Worm (Caenorhabditis elegans) whole organism, L4 larva: ENCODE measurements around the gene R07H5.9.

ENCODE experiments used
- F10B5.3 ChIP-seq: sonication (generic microtip); optimal IDR thresholded peaks from 2 replicates; lab custom pipeline; 2016; ENCODE audit warnings: mild to moderate bottlenecking, missing genetic modification characterization, missing compliant biosample characterization
- F26F4.8 ChIP-seq: fragments of 200-800 bp; sonication (Bioruptor generic); conservative IDR thresholded peaks from 2 replicates; pipeline ENCODE4 v1.3.6; 2022; ENCODE audit warnings: missing genetic modification characterization, missing compliant biosample characterization
- R02D3.7 ChIP-seq: fragments of 150-350 bp; sonication (generic microtip); optimal IDR thresholded peaks from 3 replicates; lab custom pipeline; 2014; ENCODE audit warnings: missing biosample characterization, missing genetic modification characterization
- Y48G9A.11 ChIP-seq: fragments of 200-800 bp; sonication (Bioruptor generic); IDR thresholded peaks from 2 replicates; pipeline ENCODE4 v1.3.6; 2022; ENCODE audit warnings: missing genetic modification reagents, missing genetic modification characterization, missing compliant biosample characterization
- Y5F2A.4 ChIP-seq: fragments of 200-800 bp; sonication (Bioruptor generic); optimal IDR thresholded peaks from 2 replicates; lab custom pipeline; 2018; ENCODE audit warnings: mild to moderate bottlenecking, missing genetic modification characterization, missing compliant biosample characterization
- Y75B8A.6 ChIP-seq: fragments of 200-800 bp; sonication (Bioruptor generic); IDR thresholded peaks from 2 replicates; pipeline ENCODE4 v1.3.6; 2022; ENCODE audit warnings: missing genetic modification reagents, missing genetic modification characterization, missing compliant biosample characterization
- attf-4 ChIP-seq: sonication (generic microtip); optimal IDR thresholded peaks from 3 replicates; lab custom pipeline; 2017; ENCODE audit warnings: missing biosample characterization, missing genetic modification characterization
- ceh-20 ChIP-seq: fragments of 200-800 bp; sonication (Bioruptor generic); IDR thresholded peaks from 2 replicates; pipeline ENCODE4 v1.3.6; 2022; ENCODE audit warnings: missing genetic modification reagents, missing genetic modification characterization, missing compliant biosample characterization
- ceh-44 ChIP-seq: fragments of 200-800 bp; sonication (Bioruptor generic); IDR thresholded peaks from 2 replicates; pipeline ENCODE4 v1.3.6; 2022; ENCODE audit warnings: missing genetic modification reagents, missing genetic modification characterization, missing compliant biosample characterization
- ceh-82 ChIP-seq: sonication (generic microtip); optimal IDR thresholded peaks from 2 replicates; lab custom pipeline; 2017; ENCODE audit warnings: missing biosample characterization, missing genetic modification characterization
- dmd-6 ChIP-seq: fragments of 200-800 bp; sonication (Bioruptor generic); IDR thresholded peaks from 2 replicates; pipeline ENCODE4 v1.3.6; 2022; ENCODE audit warnings: missing genetic modification reagents, missing genetic modification characterization, missing compliant biosample characterization
- dpl-1 ChIP-seq: fragments of 150-350 bp; optimal IDR thresholded peaks from 2 replicates; lab custom pipeline; 2014; ENCODE audit warnings: missing biosample characterization, missing genetic modification reagents, missing genetic modification characterization
- egl-43 ChIP-seq: fragments of 200-800 bp; sonication (Bioruptor generic); IDR thresholded peaks from 2 replicates; pipeline ENCODE4 v1.3.6; 2022; ENCODE audit warnings: missing genetic modification reagents, missing genetic modification characterization, missing compliant biosample characterization
- hif-1 ChIP-seq, 2 experiments: sonication (generic microtip); optimal IDR thresholded peaks; 2 replicates each; lab custom pipeline; 2016 to 2017; ENCODE audit warnings: missing compliant biosample characterization in 2 of 2, missing genetic modification characterization in 2 of 2, missing genetic modification reagents in 2 of 2, missing genotype in 2 of 2, mild to moderate bottlenecking in 1 of 2
- hlh-11 ChIP-seq: fragments of 200-800 bp; sonication (Bioruptor generic); optimal IDR thresholded peaks from 2 replicates; lab custom pipeline; 2018; ENCODE audit warnings: mild to moderate bottlenecking, missing genetic modification characterization, missing compliant biosample characterization
- hmg-1.1 ChIP-seq: fragments of 200-800 bp; sonication (Bioruptor generic); IDR thresholded peaks from 2 replicates; pipeline ENCODE4 v1.3.6; 2022; ENCODE audit warnings: missing genetic modification reagents, missing genetic modification characterization, missing compliant biosample characterization
- jun-1 ChIP-seq: fragments of 150-350 bp; optimal IDR thresholded peaks from 2 replicates; lab custom pipeline; 2014; ENCODE audit warnings: missing biosample characterization, missing genetic modification reagents, missing genetic modification characterization
- lin-1 ChIP-seq: fragments of 200-800 bp; sonication (Bioruptor generic); IDR thresholded peaks from 2 replicates; pipeline ENCODE4 v1.3.6; 2022; ENCODE audit warnings: missing genetic modification reagents, missing genetic modification characterization, missing compliant biosample characterization
- lin-13 ChIP-seq: fragments of 150-350 bp; optimal IDR thresholded peaks from 2 replicates; lab custom pipeline; 2014; ENCODE audit warnings: missing biosample characterization, missing genetic modification reagents, missing genetic modification characterization
- lin-29 ChIP-seq: fragments of 200-800 bp; sonication (Bioruptor generic); IDR thresholded peaks from 2 replicates; pipeline ENCODE4 v1.3.6; 2022; ENCODE audit warnings: missing genetic modification reagents, missing genetic modification characterization, missing compliant biosample characterization
- madf-5 ChIP-seq, 2 experiments: fragments of 200-800 bp; sonication (Bioruptor generic); IDR thresholded peaks; 2 replicates each; pipeline ENCODE4 v1.3.6; 2022; ENCODE audit warnings: missing compliant biosample characterization in 2 of 2, missing genetic modification characterization in 2 of 2
- mdl-1 ChIP-seq, 2 experiments: fragments of 150-350 bp in 1 of 2; sonication (generic microtip) in 1 of 2; optimal IDR thresholded peaks; 2 replicates each; lab custom pipeline; 2014 to 2017; ENCODE audit warnings: missing biosample characterization in 2 of 2, missing genetic modification characterization in 2 of 2
- mxl-2 ChIP-seq: fragments of 200-800 bp; sonication (Bioruptor generic); conservative IDR thresholded peaks from 2 replicates; pipeline ENCODE4 v1.3.6; 2022; ENCODE audit warnings: missing genetic modification reagents, missing genetic modification characterization, missing compliant biosample characterization
- nhr-11 ChIP-seq: fragments of 150-350 bp; optimal IDR thresholded peaks from 2 replicates; lab custom pipeline; 2014; ENCODE audit warnings: missing biosample characterization, missing genetic modification characterization
- nhr-25 ChIP-seq: sonication (generic microtip); optimal IDR thresholded peaks from 2 replicates; lab custom pipeline; 2017; ENCODE audit warnings: missing genetic modification characterization, mild to moderate bottlenecking, missing compliant biosample characterization, antibody characterized with exemption, moderate library complexity, borderline replicate concordance; ENCODE audit not compliant: insufficient read depth
- nhr-76 ChIP-seq: fragments of 150-350 bp; optimal IDR thresholded peaks from 2 replicates; lab custom pipeline; 2014; ENCODE audit warnings: missing biosample characterization, missing genetic modification characterization
- pha-4 ChIP-seq, 2 experiments: fragments of 150-350 bp in 1 of 2; fragments of 200-800 bp in 1 of 2; sonication (Bioruptor generic) in 1 of 2; IDR thresholded peaks in 1 of 2; optimal IDR thresholded peaks in 1 of 2; 2 replicates each; pipeline versions ENCODE4 v1.3.6 to Lab custom; 2014 to 2022; ENCODE audit warnings: missing genetic modification characterization in 2 of 2, missing genetic modification reagents in 2 of 2, missing biosample characterization in 1 of 2, missing compliant biosample characterization in 1 of 2
- php-3 ChIP-seq: fragments of 200-800 bp; sonication (Bioruptor generic); IDR thresholded peaks from 2 replicates; pipeline ENCODE4 v1.3.6; 2022; ENCODE audit warnings: missing genetic modification reagents, missing genetic modification characterization, missing compliant biosample characterization
- pqm-1 ChIP-seq: sonication (generic microtip); optimal IDR thresholded peaks from 2 replicates; lab custom pipeline; 2017; ENCODE audit warnings: missing biosample characterization, missing genetic modification characterization
- rbr-2 ChIP-seq: sonication (generic microtip); optimal IDR thresholded peaks from 2 replicates; lab custom pipeline; 2016; ENCODE audit warnings: missing genotype, missing genetic modification characterization, missing compliant biosample characterization
- sdz-12 ChIP-seq: fragments of 200-800 bp; sonication (Bioruptor generic); optimal IDR thresholded peaks from 2 replicates; lab custom pipeline; 2018; ENCODE audit warnings: mild to moderate bottlenecking, missing genetic modification characterization, missing compliant biosample characterization
- skn-1 ChIP-seq: fragments of 150-350 bp; optimal IDR thresholded peaks from 2 replicates; lab custom pipeline; 2014; ENCODE audit warnings: missing biosample characterization, missing genetic modification characterization
- spr-1 ChIP-seq: sonication (generic microtip); optimal IDR thresholded peaks from 2 replicates; lab custom pipeline; 2016; ENCODE audit warnings: mild to moderate bottlenecking, missing genetic modification characterization, missing compliant biosample characterization
- tag-97 ChIP-seq: fragments of 200-800 bp; sonication (Bioruptor generic); IDR thresholded peaks from 2 replicates; pipeline ENCODE4 v1.3.6; 2022; ENCODE audit warnings: missing genetic modification characterization, missing compliant biosample characterization
- unc-39 ChIP-seq: sonication (generic microtip); optimal IDR thresholded peaks from 2 replicates; lab custom pipeline; 2017; ENCODE audit warnings: missing biosample characterization, missing genetic modification characterization
- zag-1 ChIP-seq: fragments of 150-350 bp; optimal IDR thresholded peaks from 2 replicates; lab custom pipeline; 2014; ENCODE audit warnings: missing biosample characterization, missing genetic modification characterization
- zfp-3 ChIP-seq: fragments of 200-800 bp; sonication (Bioruptor generic); conservative IDR thresholded peaks from 2 replicates; pipeline ENCODE4 v1.3.6; 2022; ENCODE audit warnings: missing genetic modification reagents, missing genetic modification characterization, missing compliant biosample characterization
- zip-11 ChIP-seq: fragments of 200-800 bp; sonication (Bioruptor generic); IDR thresholded peaks from 2 replicates; pipeline ENCODE4 v1.3.6; 2022; ENCODE audit warnings: missing genetic modification characterization, missing compliant biosample characterization
- zip-2 ChIP-seq: fragments of 150-350 bp; optimal IDR thresholded peaks from 2 replicates; lab custom pipeline; 2014; ENCODE audit warnings: missing biosample characterization, missing genetic modification characterization
- ztf-7 ChIP-seq: fragments of 150-350 bp; optimal IDR thresholded peaks from 2 replicates; lab custom pipeline; 2014; ENCODE audit warnings: missing biosample characterization, missing genetic modification characterization

R07H5.9 gene

ce11 chrIV:11207186-11207585 is at the start of gene R07H5.9:
Gene R07H5.9 (plus strand): TSS chrIV:11207486.
- TF ChIP-seq pha-4 (GFP tag; IDR thresholded peaks at IDR 0.05; lab: Robert Waterston, UW): no peak
- TF ChIP-seq pha-4 (tag; optimal IDR thresholded peaks at IDR 0.05; lab: Kevin White, UChicago): no peak
- TF ChIP-seq dmd-6 (GFP tag; lab: Robert Waterston, UW): no peak
- no peak for TF ChIP-seq lin-13
- no peak for TF ChIP-seq unc-39
- no peak for TF ChIP-seq hmg-1.1 (GFP tag; lab: Robert Waterston, UW)
- no peak for TF ChIP-seq nhr-11 (tag; lab: Kevin White, UChicago)
- TF ChIP-seq hif-1 (tag; optimal IDR thresholded peaks at IDR 0.05; lab: Kevin White, UChicago): no peak
- TF ChIP-seq ztf-7: no peak
- TF ChIP-seq ceh-82 (tag; lab: Kevin White, UChicago): no peak
- TF ChIP-seq, all 104 proteins: peak for 0

- TF ChIP-seq nhr-25 (tag; lab: Kevin White, UChicago) (no peak), dpl-1 (no peak), rbr-2 (tag; lab: Kevin White, UChicago) (no peak), pqm-1 (no peak), sdz-12 (GFP tag; lab: Kevin White, UChicago) (no peak), Y48G9A.11 (GFP tag; lab: Robert Waterston, UW) (no peak), unc-39 (no peak), ceh-44 (GFP tag; lab: Robert Waterston, UW) (no peak), zip-2 (tag; lab: Kevin White, UChicago) (no peak), ceh-20 (no peak), lin-29 (GFP tag; lab: Robert Waterston, UW) (no peak), mxl-2 (GFP tag; lab: Robert Waterston, UW) (no peak), spr-1 (no peak), Y5F2A.4 (no peak), nhr-11 (tag; lab: Kevin White, UChicago) (no peak), zip-11 (GFP tag; lab: Robert Waterston, UW) (no peak)
These were observed 47.4 kb upstream of the R07H5.9 start, which contains the start of gene mboa-4 for ce11 chrIV:11159886-11160285. Gene mboa-4 (minus strand): TSS chrIV:11159986.

- TF ChIP-seq nhr-76 (tag; lab: Kevin White, UChicago) (no peak), mdl-1 (tag; optimal IDR thresholded peaks at IDR 0.05; lab: Kevin White, UChicago) (no peak), tag-97 (GFP tag; lab: Robert Waterston, UW) (no peak), zag-1 (tag; lab: Kevin White, UChicago) (no peak), lin-1 (GFP tag; lab: Robert Waterston, UW) (no peak), F26F4.8 (no peak), hmg-1.1 (GFP tag; lab: Robert Waterston, UW) (no peak), F10B5.3 (tag; lab: Kevin White, UChicago) (no peak), ceh-44 (GFP tag; lab: Robert Waterston, UW) (no peak), skn-1 (tag; lab: Kevin White, UChicago) (no peak), Y48G9A.11 (GFP tag; lab: Robert Waterston, UW) (no peak), Y75B8A.6 (no peak), madf-5 (GFP tag; IDR thresholded peaks at IDR 0.05; lab: Robert Waterston, UW) (no peak), attf-4 (tag; lab: Kevin White, UChicago) (no peak), R02D3.7 (tag; lab: Kevin White, UChicago) (no peak), hlh-11 (tag; lab: Kevin White, UChicago) (no peak), egl-43 (GFP tag; lab: Robert Waterston, UW) (no peak), php-3 (GFP tag; lab: Robert Waterston, UW) (no peak), jun-1 (tag; lab: Kevin White, UChicago) (no peak), zfp-3 (GFP tag; lab: Robert Waterston, UW) (no peak)
These were observed 46.6 kb upstream of the R07H5.9 start, which contains the start of gene C08F8.15 for ce11 chrIV:11160707-11161106. Gene C08F8.15 (minus strand): TSS chrIV:11160807.
